Worm (Caenorhabditis elegans) whole organism, early embryonic: Measurements from ENCODE around the gene trp-1.

Experiments
- B0310.2 ChIP-seq: sonication (generic microtip); optimal IDR thresholded peaks from 2 replicates; lab custom pipeline; 2016; ENCODE audit warnings: mild to moderate bottlenecking, missing genetic modification characterization, missing compliant biosample characterization
- aly-1 ChIP-seq: sonication (generic microtip); optimal IDR thresholded peaks from 2 replicates; lab custom pipeline; 2016; ENCODE audit warnings: missing genetic modification characterization, missing compliant biosample characterization
- ama-1 ChIP-seq: fragments of 150-350 bp; optimal IDR thresholded peaks from 2 replicates; lab custom pipeline; 2014
- ceh-13 ChIP-seq: fragments of 200-800 bp; sonication (Bioruptor generic); optimal IDR thresholded peaks from 2 replicates; lab custom pipeline; 2018; ENCODE audit warnings: mild to moderate bottlenecking, missing genetic modification characterization, missing compliant biosample characterization
- ets-7 ChIP-seq: sonication (generic microtip); optimal IDR thresholded peaks from 2 replicates; lab custom pipeline; 2016; ENCODE audit warnings: missing genotype, missing genetic modification characterization, missing compliant biosample characterization
- hnd-1 ChIP-seq: sonication (generic microtip); optimal IDR thresholded peaks from 2 replicates; lab custom pipeline; 2016; ENCODE audit warnings: missing genetic modification characterization, missing compliant biosample characterization
- pes-1 ChIP-seq: fragments of 200-800 bp; sonication (Bioruptor generic); IDR thresholded peaks from 2 replicates; pipeline ENCODE4 v1.3.6; 2022; ENCODE audit warnings: missing genetic modification reagents, missing genetic modification characterization, missing compliant biosample characterization
- scrt-1 ChIP-seq: fragments of 200-800 bp; sonication (Bioruptor generic); IDR thresholded peaks from 2 replicates; pipeline ENCODE4 v1.3.6; 2022; ENCODE audit warnings: missing genetic modification characterization, missing compliant biosample characterization
- sea-1 ChIP-seq: fragments of 200-800 bp; sonication (Bioruptor generic); conservative IDR thresholded peaks from 2 replicates; pipeline ENCODE4 v1.3.6; 2022; ENCODE audit warnings: missing genetic modification characterization, missing compliant biosample characterization
- tbx-11 ChIP-seq: fragments of 200-800 bp; sonication (Bioruptor generic); IDR thresholded peaks from 2 replicates; pipeline ENCODE4 v1.3.6; 2022; ENCODE audit warnings: missing genetic modification characterization, missing compliant biosample characterization
- tbx-37 ChIP-seq: fragments of 200-800 bp; sonication (Bioruptor generic); conservative IDR thresholded peaks from 2 replicates; pipeline ENCODE4 v1.3.6; 2022; ENCODE audit warnings: missing genetic modification reagents, missing genetic modification characterization, missing compliant biosample characterization
- tra-4 ChIP-seq: sonication (generic microtip); optimal IDR thresholded peaks from 2 replicates; lab custom pipeline; 2017; ENCODE audit warnings: missing genetic modification characterization, missing compliant biosample characterization

- TF ChIP-seq ets-7: no peak
- TF ChIP-seq aly-1 (tag; lab: Kevin White, UChicago): no peak
- no peak for TF ChIP-seq ama-1 (lab: Kevin White, UChicago)
- 0 out of 2 replicates have a peak, but pooled peaks have one; percentile 35 for TF ChIP-seq sea-1 (GFP tag; lab: Robert Waterston, UW)
- TF ChIP-seq scrt-1 (GFP tag; lab: Robert Waterston, UW): no peak
- no peak for TF ChIP-seq tbx-11 (GFP tag; lab: Robert Waterston, UW)
- TF ChIP-seq hnd-1: no peak
- TF ChIP-seq tra-4 (tag; lab: Kevin White, UChicago): no peak
- TF ChIP-seq pes-1: no peak
- TF ChIP-seq ceh-13 (GFP tag; lab: Kevin White, UChicago): no peak
- TF ChIP-seq tbx-37: no peak
- no peak for TF ChIP-seq B0310.2 (tag; lab: Kevin White, UChicago)
Observed at ce11 chrIII:8504176-8504763, 30.7 kb upstream of the trp-1 start.
